Worm (Caenorhabditis elegans) whole organism, late embryonic: ENCODE results near the gene Y75B8A.24.

Experiments used
- K02D7.2 ChIP-seq: sonication (generic microtip); optimal IDR thresholded peaks from 2 replicates; lab custom pipeline; 2017; ENCODE audit warnings: mild to moderate bottlenecking, missing genetic modification characterization, missing compliant biosample characterization
- Y22D7AL.16 ChIP-seq: sonication (generic microtip); optimal IDR thresholded peaks from 2 replicates; lab custom pipeline; 2016; ENCODE audit warnings: missing genetic modification characterization, missing compliant biosample characterization
- ama-1 ChIP-seq: fragments of 150-350 bp; optimal IDR thresholded peaks from 2 replicates; lab custom pipeline; 2014
- dmd-4 ChIP-seq: sonication (generic microtip); optimal IDR thresholded peaks from 2 replicates; lab custom pipeline; 2016; ENCODE audit warnings: borderline replicate concordance, missing genetic modification characterization, missing compliant biosample characterization
- fkh-6 ChIP-seq: sonication (generic microtip); optimal IDR thresholded peaks from 2 replicates; lab custom pipeline; 2016; ENCODE audit warnings: missing genetic modification characterization, missing compliant biosample characterization

- TF ChIP-seq Y22D7AL.16 (tag; lab: Kevin White, UChicago), result no peak
- TF ChIP-seq K02D7.2, result no peak
- no peak for TF ChIP-seq ama-1
- TF ChIP-seq fkh-6 (tag; lab: Kevin White, UChicago), result no peak
- TF ChIP-seq dmd-4 (tag; lab: Kevin White, UChicago), result no peak
Observed at ce11 chrIII:12235914-12236313, 37.6 kb downstream of the Y75B8A.24 start, which contains the start of the genes grl-15 and fbxa-89.
